Fruit fly (Drosophila melanogaster) whole organism, embryonic: ENCODE data around the gene CG6048.

ENCODE experiments used
- CG10431 ChIP-seq: fragments of 200-800 bp; sonication (Bioruptor generic); optimal IDR thresholded peaks from 3 replicates; lab custom pipeline; 2018; ENCODE audit warnings: missing biosample characterization, mild to moderate bottlenecking, missing genetic modification characterization
- CG12744 ChIP-seq: fragments of 200-800 bp; sonication (Bioruptor generic); optimal IDR thresholded peaks from 2 replicates; lab custom pipeline; 2016; ENCODE audit warnings: missing biosample characterization, missing genetic modification characterization
- CG13123 ChIP-seq: fragments of 200-800 bp; sonication (Bioruptor generic); optimal IDR thresholded peaks from 2 replicates; lab custom pipeline; 2016; ENCODE audit warnings: missing biosample characterization, missing genetic modification characterization
- CG15073 ChIP-seq: fragments of 200-800 bp; sonication (Bioruptor generic); optimal IDR thresholded peaks from 2 replicates; lab custom pipeline; 2016; ENCODE audit warnings: missing biosample characterization, missing genetic modification characterization
- CG17328 ChIP-seq: fragments of 200-800 bp; sonication (Bioruptor generic); IDR thresholded peaks from 2 replicates; pipeline ENCODE4 v1.3.6; 2022; ENCODE audit warnings: missing biosample characterization, missing genetic modification characterization
- CG3065 ChIP-seq: fragments of 200-800 bp; sonication (Bioruptor generic); optimal IDR thresholded peaks from 2 replicates; lab custom pipeline; 2016; ENCODE audit warnings: missing biosample characterization, missing genetic modification characterization
- CG6683 ChIP-seq: fragments of 200-800 bp; sonication (Bioruptor generic); optimal IDR thresholded peaks from 2 replicates; lab custom pipeline; 2017; ENCODE audit warnings: missing biosample characterization, mild to moderate bottlenecking, missing genetic modification characterization, missing genetic modification reagents
- CG6689 ChIP-seq: fragments of 200-800 bp; sonication (Bioruptor generic); IDR thresholded peaks from 2 replicates; pipeline ENCODE4 v1.3.6; 2022; ENCODE audit warnings: missing biosample characterization, missing genetic modification characterization
- CG7786 ChIP-seq: fragments of 200-800 bp; sonication (Bioruptor generic); optimal IDR thresholded peaks from 2 replicates; lab custom pipeline; 2016; ENCODE audit warnings: missing biosample characterization, missing genetic modification characterization
- CG8290 ChIP-seq, 3 experiments: fragments of 200-800 bp; sonication (Bioruptor generic); optimal IDR thresholded peaks; 2 replicates each; lab custom pipeline; 2016 to 2019; ENCODE audit warnings: missing biosample characterization in 3 of 3, missing genetic modification characterization in 3 of 3, mild to moderate bottlenecking in 2 of 3, moderate library complexity in 1 of 3
- CG8359 ChIP-seq: fragments of 200-800 bp; sonication (Bioruptor generic); optimal IDR thresholded peaks from 2 replicates; lab custom pipeline; 2017; ENCODE audit warnings: missing biosample characterization, mild to moderate bottlenecking, missing genetic modification characterization, borderline replicate concordance
- CG9437 ChIP-seq: fragments of 200-800 bp; sonication (Bioruptor generic); optimal IDR thresholded peaks from 2 replicates; lab custom pipeline; 2018; ENCODE audit warnings: missing biosample characterization, mild to moderate bottlenecking, missing genetic modification characterization
- Dek ChIP-seq: fragments of 200-800 bp; sonication (Bioruptor generic); optimal IDR thresholded peaks from 3 replicates; lab custom pipeline; 2019; ENCODE audit warnings: missing biosample characterization, mild to moderate bottlenecking, missing genetic modification characterization, moderate library complexity
- Dip2 ChIP-seq: fragments of 200-800 bp; sonication (Bioruptor generic); IDR thresholded peaks from 2 replicates; pipeline ENCODE4 v1.3.6; 2022; ENCODE audit warnings: missing biosample characterization, missing genetic modification characterization
- Dip3 ChIP-seq: fragments of 200-800 bp; sonication (Bioruptor generic); optimal IDR thresholded peaks from 3 replicates; lab custom pipeline; 2016; ENCODE audit warnings: missing biosample characterization, missing genetic modification characterization
- Dref ChIP-seq: fragments of 200-800 bp; sonication (Bioruptor generic); IDR thresholded peaks from 2 replicates; pipeline ENCODE4 v1.3.6; 2022; ENCODE audit warnings: missing biosample characterization, missing genetic modification characterization
- Drgx ChIP-seq: fragments of 200-800 bp; sonication (Bioruptor generic); IDR thresholded peaks from 2 replicates; pipeline ENCODE4 v1.3.6; 2022; ENCODE audit warnings: missing biosample characterization, missing genetic modification characterization
- Ets97D ChIP-seq: fragments of 200-800 bp; sonication (Bioruptor generic); optimal IDR thresholded peaks from 3 replicates; lab custom pipeline; 2016; ENCODE audit warnings: missing biosample characterization, missing genetic modification characterization
- HLH54F ChIP-seq: fragments of 200-800 bp; sonication (Bioruptor generic); optimal IDR thresholded peaks from 3 replicates; lab custom pipeline; 2016; ENCODE audit warnings: missing biosample characterization, missing genetic modification characterization
- Hand ChIP-seq: fragments of 200-800 bp; sonication (Bioruptor generic); optimal IDR thresholded peaks from 2 replicates; lab custom pipeline; 2017; ENCODE audit warnings: mild to moderate bottlenecking, missing biosample characterization, missing genetic modification reagents, missing genetic modification characterization
- Hmr ChIP-seq: fragments of 200-800 bp; sonication (Bioruptor generic); optimal IDR thresholded peaks from 3 replicates; lab custom pipeline; 2017; ENCODE audit warnings: mild to moderate bottlenecking, missing biosample characterization, missing genetic modification reagents, missing genetic modification characterization
- Lim3 ChIP-seq: fragments of 200-800 bp; sonication (Bioruptor generic); IDR thresholded peaks from 2 replicates; pipeline ENCODE4 v1.3.6; 2022; ENCODE audit warnings: missing biosample characterization, missing genetic modification characterization
- MESR4 ChIP-seq: fragments of 200-800 bp; sonication (Bioruptor generic); optimal IDR thresholded peaks from 2 replicates; lab custom pipeline; 2018; ENCODE audit warnings: missing biosample characterization, mild to moderate bottlenecking, missing genetic modification characterization, moderate library complexity
- NC2α ChIP-seq: fragments of 200-800 bp; sonication (Bioruptor generic); optimal IDR thresholded peaks from 2 replicates; lab custom pipeline; 2016; ENCODE audit warnings: missing biosample characterization, missing genetic modification characterization
- NFAT ChIP-seq: fragments of 200-800 bp; sonication (Bioruptor generic); IDR thresholded peaks from 2 replicates; pipeline ENCODE4 v1.3.6; 2022; ENCODE audit warnings: missing biosample characterization, missing genetic modification characterization
- Opbp ChIP-seq: fragments of 200-800 bp; sonication (Bioruptor generic); IDR thresholded peaks from 3 replicates; pipeline ENCODE4 v1.3.6; 2022; ENCODE audit warnings: missing biosample characterization, missing genetic modification characterization; ENCODE audit not compliant: partially characterized antibody
- bsh ChIP-seq, 2 experiments: fragments of 200-800 bp; sonication (Bioruptor generic); optimal IDR thresholded peaks; 2 replicates each; lab custom pipeline; 2017 to 2018; ENCODE audit warnings: mild to moderate bottlenecking in 2 of 2, missing biosample characterization in 2 of 2, missing genetic modification characterization in 2 of 2, moderate library complexity in 1 of 2
- btn ChIP-seq: fragments of 200-800 bp; sonication (Bioruptor generic); optimal IDR thresholded peaks from 2 replicates; lab custom pipeline; 2016; ENCODE audit warnings: missing biosample characterization, missing genetic modification characterization
- corto ChIP-seq: fragments of 200-800 bp; sonication (Bioruptor generic); optimal IDR thresholded peaks from 2 replicates; lab custom pipeline; 2016; ENCODE audit warnings: missing biosample characterization, mild to moderate bottlenecking, missing genetic modification characterization, moderate library complexity
- crp ChIP-seq, 2 experiments: fragments of 200-800 bp; sonication (Bioruptor generic); optimal IDR thresholded peaks; 2 replicates in 1 of 2; 3 replicates in 1 of 2; lab custom pipeline; 2017; ENCODE audit warnings: missing biosample characterization in 2 of 2, missing genetic modification characterization in 2 of 2, mild to moderate bottlenecking in 1 of 2, moderate library complexity in 1 of 2
- dm ChIP-seq: fragments of 200-800 bp; sonication (Bioruptor generic); optimal IDR thresholded peaks from 3 replicates; lab custom pipeline; 2016; ENCODE audit warnings: missing biosample characterization, missing genetic modification characterization
- emc ChIP-seq: fragments of 200-800 bp; sonication (Bioruptor generic); optimal IDR thresholded peaks from 2 replicates; lab custom pipeline; 2016; ENCODE audit warnings: missing biosample characterization, missing genetic modification characterization
- grau ChIP-seq: fragments of 200-800 bp; optimal IDR thresholded peaks from 3 replicates; lab custom pipeline; 2019; ENCODE audit warnings: missing biosample characterization, mild to moderate bottlenecking, missing genetic modification characterization, moderate library complexity
- gro ChIP-seq: fragments of 200-800 bp; sonication (Bioruptor generic); optimal IDR thresholded peaks from 2 replicates; lab custom pipeline; 2016; ENCODE audit warnings: missing biosample characterization, missing genetic modification characterization
- ind ChIP-seq: fragments of 200-800 bp; sonication (Bioruptor generic); optimal IDR thresholded peaks from 3 replicates; lab custom pipeline; 2016; ENCODE audit warnings: missing biosample characterization, missing genetic modification characterization
- lmd ChIP-seq: fragments of 200-800 bp; sonication (Bioruptor generic); IDR thresholded peaks from 2 replicates; pipeline ENCODE4 v1.3.6; 2022; ENCODE audit warnings: missing biosample characterization, missing genetic modification characterization
- lola ChIP-seq, 3 experiments: fragments of >200 bp in 2 of 3; fragments of 200-800 bp in 1 of 3; sonication (Bioruptor generic) in 1 of 3; optimal IDR thresholded peaks; 2 replicates each; lab custom pipeline; 2017 to 2019; ENCODE audit warnings: missing biosample characterization in 3 of 3, missing genetic modification characterization in 3 of 3, mild to moderate bottlenecking in 1 of 3, moderate library complexity in 1 of 3
- maf-S ChIP-seq: fragments of 200-800 bp; sonication (Bioruptor generic); optimal IDR thresholded peaks from 2 replicates; lab custom pipeline; 2016; ENCODE audit warnings: missing biosample characterization, missing genetic modification characterization
- pnt ChIP-seq: fragments of 200-800 bp; sonication (Bioruptor generic); optimal IDR thresholded peaks from 3 replicates; lab custom pipeline; 2016; ENCODE audit warnings: missing biosample characterization, missing genetic modification characterization
- psq ChIP-seq: fragments of 200-800 bp; sonication (Bioruptor generic); optimal IDR thresholded peaks from 2 replicates; lab custom pipeline; 2017; ENCODE audit warnings: missing biosample characterization, missing genetic modification characterization
- scrt ChIP-seq: fragments of 200-800 bp; sonication (Bioruptor generic); optimal IDR thresholded peaks from 2 replicates; lab custom pipeline; 2018; ENCODE audit warnings: missing biosample characterization, mild to moderate bottlenecking, missing genetic modification characterization, moderate library complexity
- seq ChIP-seq: fragments of 200-800 bp; sonication (Bioruptor generic); IDR thresholded peaks from 2 replicates; pipeline ENCODE4 v1.3.6; 2022; ENCODE audit warnings: missing biosample characterization, missing genetic modification characterization
- sisA ChIP-seq: fragments of 200-800 bp; sonication (Bioruptor generic); IDR thresholded peaks from 2 replicates; pipeline ENCODE4 v1.3.6; 2022; ENCODE audit warnings: missing biosample characterization, missing genetic modification characterization
- toy ChIP-seq: fragments of 200-800 bp; sonication (Bioruptor generic); IDR thresholded peaks from 2 replicates; pipeline ENCODE4 v1.3.6; 2022; ENCODE audit warnings: missing biosample characterization, missing genetic modification characterization
- tup ChIP-seq: fragments of 200-800 bp; sonication (Bioruptor generic); optimal IDR thresholded peaks from 2 replicates; lab custom pipeline; 2016; ENCODE audit warnings: missing biosample characterization, mild to moderate bottlenecking, missing genetic modification characterization, moderate library complexity
- tx ChIP-seq: fragments of 200-800 bp; sonication (Bioruptor generic); optimal IDR thresholded peaks from 2 replicates; lab custom pipeline; 2016; ENCODE audit warnings: missing biosample characterization, missing genetic modification characterization
- usp ChIP-seq: fragments of >200 bp; optimal IDR thresholded peaks from 2 replicates; lab custom pipeline; 2017; ENCODE audit warnings: missing biosample characterization, missing genetic modification characterization
- zen ChIP-seq: fragments of 200-800 bp; sonication (Bioruptor generic); optimal IDR thresholded peaks from 3 replicates; lab custom pipeline; 2018; ENCODE audit warnings: missing biosample characterization, mild to moderate bottlenecking, missing genetic modification characterization, moderate library complexity
- zen2 ChIP-seq: fragments of 200-800 bp; sonication (Bioruptor generic); IDR thresholded peaks from 3 replicates; pipeline ENCODE4 v1.3.6; 2022; ENCODE audit warnings: missing biosample characterization, missing genetic modification characterization; ENCODE audit not compliant: partially characterized antibody

Gene CG6048

DNA sequence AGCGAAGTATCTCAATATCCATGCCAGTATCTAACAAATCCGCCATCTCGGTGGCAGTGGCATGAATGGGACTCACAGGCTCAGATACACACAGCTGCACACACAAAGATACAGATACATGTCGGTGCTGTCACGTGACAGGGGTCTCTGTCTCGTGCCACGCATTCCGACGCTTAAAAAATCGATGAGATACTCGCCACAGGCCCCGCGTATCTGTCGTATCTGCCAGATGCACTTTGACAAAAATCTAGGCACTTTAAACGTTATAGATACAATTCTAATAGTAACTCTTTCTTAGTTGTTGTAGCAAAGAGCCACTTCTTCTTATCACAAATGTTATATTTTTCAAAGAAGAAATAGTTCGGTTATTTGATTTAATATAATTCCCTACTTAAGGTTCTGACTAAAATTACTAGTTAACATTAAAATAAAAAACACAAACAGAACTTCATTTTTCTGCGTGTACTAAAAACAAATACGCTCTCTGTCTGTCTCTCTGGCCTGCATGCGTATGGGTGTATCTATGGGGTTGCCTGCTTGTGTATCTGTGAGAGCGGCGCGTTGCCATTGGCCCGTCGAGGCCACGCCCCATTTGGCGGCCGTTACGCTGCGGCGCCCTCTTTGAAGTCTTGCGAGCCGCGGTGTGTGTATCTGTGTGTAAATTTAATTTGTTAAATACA is 48.5 kb downstream of the CG6048 start, which contains the start of gene CG4766 (continued):
- TF ChIP-seq tx (peak; percentile 78), CG17328 (GFP tag; lab: Robert Waterston, UW) (peak; percentile 85), psq (GFP tag; lab: Kevin White, UChicago) (peak; percentile 44), pnt (GFP tag; lab: Kevin White, UChicago) (peak; percentile 90), emc (GFP tag; lab: Kevin White, UChicago) (no peak), NC2α (peak; percentile 58), grau (tag; lab: Kevin White, UChicago) (peak; percentile 85), Dip3 (peak; percentile 41), CG10431 (GFP tag; lab: Kevin White, UChicago) (peak; percentile 52), maf-S (peak; percentile 61), ind (GFP tag; lab: Kevin White, UChicago) (peak; percentile 75), CG8290 (GFP tag; optimal IDR thresholded peaks at IDR 0.05; lab: Kevin White, UChicago) (peak; percentile 85), CG8290 (tag; optimal IDR thresholded peaks at IDR 0.05; lab: Kevin White, UChicago) (peak; percentile 21 to 65), usp (GFP tag; lab: Kevin White, UChicago) (no peak), CG8359 (GFP tag; lab: Kevin White, UChicago) (peak; percentile 82), NFAT (GFP tag; lab: Robert Waterston, UW) (no peak), CG12744 (GFP tag; lab: Kevin White, UChicago) (peak; percentile 59), bsh (GFP tag; optimal IDR thresholded peaks at IDR 0.05; lab: Kevin White, UChicago) (peak; percentile 60 to 87), seq (GFP tag; lab: Robert Waterston, UW) (peak; percentile 79), Dip2 (no peak), Dek (tag; lab: Kevin White, UChicago) (peak; percentile 57), crp (GFP tag; optimal IDR thresholded peaks at IDR 0.05; lab: Kevin White, UChicago) (peak in 1 of 2 experiments; percentile 40), Lim3 (GFP tag; lab: Robert Waterston, UW) (no peak; the same call in 1 of the 2 replicates), tup (GFP tag; lab: Kevin White, UChicago) (peak; percentile 30), sisA (peak; percentile 79), dm (peak; percentile 68), lmd (GFP tag; lab: Robert Waterston, UW) (peak; percentile 81), zen (tag; lab: Kevin White, UChicago) (peak; percentile 88), lola (GFP tag; optimal IDR thresholded peaks at IDR 0.05; lab: Kevin White, UChicago) (peak in 1 of 3 experiments; percentile 94), Drgx (GFP tag; lab: Robert Waterston, UW) (peak; percentile 85), scrt (GFP tag; lab: Kevin White, UChicago) (peak; percentile 71), Hand (GFP tag; lab: Kevin White, UChicago) (peak; percentile 70), CG6689 (peak; percentile 77), CG7786 (GFP tag; lab: Kevin White, UChicago) (peak; percentile 85), gro (peak; percentile 46), CG6683 (GFP tag; lab: Kevin White, UChicago) (peak; percentile 67), Hmr (peak; percentile 79), corto (peak; percentile 60), Opbp (GFP tag; lab: Robert Waterston, UW) (no peak), MESR4 (GFP tag; lab: Kevin White, UChicago) (peak; percentile 5), CG15073 (GFP tag; lab: Kevin White, UChicago) (peak; percentile 51), zen2 (no peak), CG13123 (GFP tag; lab: Kevin White, UChicago) (peak; percentile 52), Ets97D (GFP tag; lab: Kevin White, UChicago) (peak; percentile 36), HLH54F (GFP tag; lab: Kevin White, UChicago) (peak; percentile 72), btn (GFP tag; lab: Kevin White, UChicago) (peak; percentile 62), CG9437 (peak; percentile 72), toy (no peak), CG3065 (GFP tag; lab: Kevin White, UChicago) (peak; percentile 48), Dref (GFP tag; lab: Robert Waterston, UW) (no peak)
